Fruit fly (Drosophila melanogaster) whole organism, adult: ENCODE data around the gene CG34309.

Experiments
- CG11617 ChIP-seq: fragments of 200-800 bp; sonication (Bioruptor generic); optimal IDR thresholded peaks from 2 replicates; lab custom pipeline; 2017; ENCODE audit warnings: mild to moderate bottlenecking, missing biosample characterization, missing genetic modification reagents, missing genetic modification characterization
- CG12768 ChIP-seq: fragments of 200-800 bp; sonication (Bioruptor generic); optimal IDR thresholded peaks from 2 replicates; lab custom pipeline; 2017; ENCODE audit warnings: missing biosample characterization, missing genetic modification characterization, mild to moderate bottlenecking, moderate library complexity, missing genetic modification reagents
- CG14711 ChIP-seq: fragments of 200-800 bp; sonication (Bioruptor generic); optimal IDR thresholded peaks from 2 replicates; lab custom pipeline; 2018; ENCODE audit warnings: missing biosample characterization, mild to moderate bottlenecking, missing genetic modification characterization, moderate library complexity
- CG33017 ChIP-seq: fragments of 200-800 bp; sonication (Bioruptor generic); optimal IDR thresholded peaks from 2 replicates; lab custom pipeline; 2018; ENCODE audit warnings: missing biosample characterization, mild to moderate bottlenecking, missing genetic modification characterization, moderate library complexity
- CG7045 ChIP-seq: fragments of 200-800 bp; sonication (Bioruptor generic); optimal IDR thresholded peaks from 2 replicates; lab custom pipeline; 2017; ENCODE audit warnings: missing biosample characterization, mild to moderate bottlenecking, missing genetic modification characterization
- CG7101 ChIP-seq: fragments of 200-800 bp; sonication (Bioruptor generic); optimal IDR thresholded peaks from 2 replicates; lab custom pipeline; 2018; ENCODE audit warnings: missing biosample characterization, mild to moderate bottlenecking, missing genetic modification characterization, moderate library complexity
- Crg-1 ChIP-seq: fragments of 200-800 bp; sonication (Bioruptor generic); optimal IDR thresholded peaks from 2 replicates; lab custom pipeline; 2016; ENCODE audit warnings: missing biosample characterization, missing genetic modification characterization
- bab1 ChIP-seq: fragments of 200-800 bp; sonication (Bioruptor generic); optimal IDR thresholded peaks from 3 replicates; lab custom pipeline; 2019; ENCODE audit warnings: missing biosample characterization, mild to moderate bottlenecking, missing genetic modification characterization, moderate library complexity
- cic ChIP-seq: fragments of 200-800 bp; sonication (Bioruptor generic); optimal IDR thresholded peaks from 2 replicates; lab custom pipeline; 2017; ENCODE audit warnings: missing biosample characterization, mild to moderate bottlenecking, missing genetic modification characterization, moderate library complexity
- cnc ChIP-seq, 2 experiments: fragments of >200 bp; optimal IDR thresholded peaks; 2 replicates each; lab custom pipeline; 2017
- kay ChIP-seq: fragments of 200-800 bp; sonication (Bioruptor generic); peaks from one replicate; lab custom pipeline; 2016; ENCODE audit warnings: missing biosample characterization, missing genetic modification characterization, borderline replicate concordance
- ovo ChIP-seq: fragments of 200-800 bp; sonication (Bioruptor generic); optimal IDR thresholded peaks from 2 replicates; lab custom pipeline; 2016; ENCODE audit warnings: missing biosample characterization, missing genetic modification characterization
- tj ChIP-seq: fragments of 200-800 bp; sonication (Bioruptor generic); optimal IDR thresholded peaks from 3 replicates; lab custom pipeline; 2017; ENCODE audit warnings: missing biosample characterization, mild to moderate bottlenecking, missing genetic modification characterization, moderate library complexity

DNA sequence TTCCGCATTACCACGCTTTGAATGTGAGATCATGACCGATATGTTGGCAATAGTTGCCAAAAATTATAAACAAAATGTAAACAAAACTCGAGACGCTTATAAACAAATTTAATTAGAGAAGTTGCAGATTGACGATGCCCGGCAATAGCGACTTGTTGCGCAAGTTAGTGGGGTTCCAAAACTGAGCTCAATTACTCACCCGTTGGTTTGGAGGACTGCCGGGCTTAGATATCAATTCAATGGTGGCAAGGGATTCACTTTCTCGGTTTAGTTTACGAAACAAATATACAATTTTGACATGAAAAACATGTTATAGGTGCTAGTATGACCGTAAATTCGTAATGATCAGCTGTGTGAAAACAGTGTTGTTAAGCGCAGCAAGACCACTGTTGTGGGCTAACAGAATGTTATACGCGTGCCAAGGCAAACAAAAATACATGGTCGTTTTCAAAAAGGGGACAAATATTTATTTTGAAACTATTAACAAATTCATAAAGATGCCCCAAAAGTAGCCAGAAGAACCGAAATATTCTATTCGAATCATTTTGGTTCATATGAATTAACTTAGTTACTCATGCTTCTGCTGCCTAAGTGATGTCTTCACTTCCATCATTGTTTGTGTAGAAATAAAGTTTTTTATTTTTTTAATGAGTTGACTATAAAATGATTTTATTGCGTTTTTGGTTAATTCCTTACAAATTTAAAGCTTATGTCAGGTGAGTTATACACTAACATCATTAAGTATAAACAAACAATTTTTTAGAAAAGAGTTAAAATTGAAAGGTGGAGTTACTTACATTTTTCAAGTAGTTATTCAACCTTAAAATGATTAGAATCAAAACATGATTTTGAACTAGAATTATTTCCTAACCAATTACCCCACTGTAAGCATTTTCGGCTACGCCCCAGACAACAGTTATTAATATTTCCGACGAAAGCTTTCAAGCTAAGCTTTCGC lies 5.6 kb upstream of the CG34309 start, which contains the start of gene Elp6:
- TF ChIP-seq CG12768 (GFP tag; lab: Kevin White, UChicago): peak; percentile 57
- peak; percentile 57 for TF ChIP-seq CG7101 (tag; lab: Kevin White, UChicago)
- TF ChIP-seq CG11617 (GFP tag; lab: Kevin White, UChicago): peak; percentile 81
- TF ChIP-seq CG14711 (tag; lab: Kevin White, UChicago): peak; percentile 43
- peak; percentile 20 for TF ChIP-seq tj (GFP tag; lab: Kevin White, UChicago)
- TF ChIP-seq CG7045 (GFP tag; lab: Kevin White, UChicago): peak; percentile 62
- TF ChIP-seq kay: no peak
- peak; percentile 55 for TF ChIP-seq bab1
- TF ChIP-seq Crg-1: no peak
- peak; percentile 58 for TF ChIP-seq CG33017
- peak; percentile 11 for TF ChIP-seq ovo (GFP tag; lab: Kevin White, UChicago)
- TF ChIP-seq cic: no peak
- no peak for TF ChIP-seq cnc (optimal IDR thresholded peaks at IDR 0.05; lab: Kevin White, UChicago)
